Worm (Caenorhabditis elegans) whole organism, L4/young adult: ENCODE data around the gene algn-12.

Source experiments
- W03F9.2 ChIP-seq: fragments of 150-350 bp; optimal IDR thresholded peaks from 2 replicates; lab custom pipeline; 2014; ENCODE audit warnings: missing biosample characterization, missing genetic modification characterization
- dao-5 ChIP-seq: sonication (generic microtip); optimal IDR thresholded peaks from 2 replicates; lab custom pipeline; 2016; ENCODE audit warnings: missing genotype, missing genetic modification characterization, moderate library complexity, missing compliant biosample characterization

- TF ChIP-seq dao-5 (no peak), W03F9.2 (no peak)
These were observed 9.7 kb upstream of the algn-12 start for ce11 chrV:8025259-8025658.
